Fruit fly (Drosophila melanogaster) whole organism, embryonic: Measurements from ENCODE around the gene CG31886.

ENCODE experiments used
- Aef1 ChIP-seq: fragments of 200-800 bp; sonication (Bioruptor generic); IDR thresholded peaks from 3 replicates; pipeline ENCODE4 v1.3.6; 2022; ENCODE audit warnings: missing biosample characterization, missing genetic modification characterization
- Bgb ChIP-seq: fragments of 200-800 bp; sonication (Bioruptor generic); IDR thresholded peaks from 2 replicates; pipeline ENCODE4 v1.3.6; 2022; ENCODE audit warnings: missing biosample characterization, missing genetic modification characterization; ENCODE audit not compliant: partially characterized antibody
- BtbVII ChIP-seq: fragments of 200-800 bp; sonication (Bioruptor generic); optimal IDR thresholded peaks from 3 replicates; lab custom pipeline; 2017; ENCODE audit warnings: missing biosample characterization, mild to moderate bottlenecking, missing genetic modification characterization
- CG1024 ChIP-seq: fragments of 200-800 bp; sonication (Bioruptor generic); IDR thresholded peaks from 2 replicates; pipeline ENCODE4 v1.3.6; 2022; ENCODE audit warnings: missing biosample characterization, missing genetic modification characterization
- CG10543 ChIP-seq: fragments of 200-800 bp; sonication (Bioruptor generic); optimal IDR thresholded peaks from 3 replicates; lab custom pipeline; 2017; ENCODE audit warnings: missing biosample characterization, mild to moderate bottlenecking, missing genetic modification characterization, moderate library complexity
- CG12659 ChIP-seq: fragments of 200-800 bp; sonication (Bioruptor generic); optimal IDR thresholded peaks from 3 replicates; lab custom pipeline; 2017; ENCODE audit warnings: mild to moderate bottlenecking, missing biosample characterization, missing genetic modification reagents, missing genetic modification characterization
- CG13287 ChIP-seq: fragments of 200-800 bp; sonication (Bioruptor generic); IDR thresholded peaks from 2 replicates; pipeline ENCODE4 v1.3.6; 2022; ENCODE audit warnings: missing biosample characterization, missing genetic modification characterization; ENCODE audit not compliant: partially characterized antibody
- CG14050 ChIP-seq: fragments of 200-800 bp; sonication (Bioruptor generic); IDR thresholded peaks from 3 replicates; pipeline ENCODE4 v1.3.6; 2022; ENCODE audit warnings: missing biosample characterization, missing genetic modification characterization
- CG1647 ChIP-seq: fragments of 200-800 bp; sonication (Bioruptor generic); optimal IDR thresholded peaks from 3 replicates; lab custom pipeline; 2016; ENCODE audit warnings: missing biosample characterization, missing genetic modification characterization
- CG16863 ChIP-seq: fragments of 200-800 bp; sonication (Bioruptor generic); optimal IDR thresholded peaks from 3 replicates; lab custom pipeline; 2016; ENCODE audit warnings: missing biosample characterization, missing genetic modification characterization
- CG2202 ChIP-seq: fragments of 200-800 bp; sonication (Bioruptor generic); optimal IDR thresholded peaks from 2 replicates; lab custom pipeline; 2018; ENCODE audit warnings: missing biosample characterization, mild to moderate bottlenecking, missing genetic modification characterization
- CG2678 ChIP-seq: fragments of 200-800 bp; sonication (Bioruptor generic); optimal IDR thresholded peaks from 3 replicates; lab custom pipeline; 2019; ENCODE audit warnings: missing biosample characterization, mild to moderate bottlenecking, missing genetic modification characterization, moderate library complexity
- CG2889 ChIP-seq: fragments of 200-800 bp; sonication (Bioruptor generic); IDR thresholded peaks from 3 replicates; pipeline ENCODE4 v1.3.6; 2022; ENCODE audit warnings: missing biosample characterization, missing genetic modification characterization
- CG3065 ChIP-seq: fragments of 200-800 bp; sonication (Bioruptor generic); optimal IDR thresholded peaks from 2 replicates; lab custom pipeline; 2016; ENCODE audit warnings: missing biosample characterization, missing genetic modification characterization
- CG31224 ChIP-seq: fragments of 200-800 bp; sonication (Bioruptor generic); IDR thresholded peaks from 2 replicates; pipeline ENCODE4 v1.3.6; 2022; ENCODE audit warnings: missing biosample characterization, missing genetic modification characterization
- CG31441 ChIP-seq: fragments of 200-800 bp; sonication (Bioruptor generic); IDR thresholded peaks from 2 replicates; pipeline ENCODE4 v1.3.6; 2022; ENCODE audit warnings: missing biosample characterization, missing genetic modification characterization
- CG32772 ChIP-seq: fragments of 200-800 bp; sonication (Bioruptor generic); IDR thresholded peaks from 2 replicates; pipeline ENCODE4 v1.3.6; 2022; ENCODE audit warnings: missing biosample characterization, missing genetic modification characterization
- CG3281 ChIP-seq: fragments of 200-800 bp; sonication (Bioruptor generic); optimal IDR thresholded peaks from 3 replicates; lab custom pipeline; 2017; ENCODE audit warnings: missing biosample characterization, mild to moderate bottlenecking, missing genetic modification characterization
- CG5953 ChIP-seq: fragments of 200-800 bp; sonication (Bioruptor generic); IDR thresholded peaks from 2 replicates; pipeline ENCODE4 v1.3.6; 2022; ENCODE audit warnings: missing biosample characterization, missing genetic modification characterization
- CG6175 ChIP-seq: fragments of 200-800 bp; sonication (Bioruptor generic); IDR thresholded peaks from 3 replicates; pipeline ENCODE4 v1.3.6; 2022; ENCODE audit warnings: missing biosample characterization, missing genetic modification characterization
- CG6813 ChIP-seq: fragments of 200-800 bp; sonication (Bioruptor generic); optimal IDR thresholded peaks from 2 replicates; lab custom pipeline; 2017; ENCODE audit warnings: missing biosample characterization, missing genetic modification characterization, mild to moderate bottlenecking, moderate library complexity, missing genetic modification reagents
- CG7745 ChIP-seq: fragments of 200-800 bp; sonication (Bioruptor generic); optimal IDR thresholded peaks from 2 replicates; lab custom pipeline; 2018; ENCODE audit warnings: missing biosample characterization, mild to moderate bottlenecking, missing genetic modification characterization, moderate library complexity
- CG8281 ChIP-seq: fragments of 200-800 bp; sonication (Bioruptor generic); optimal IDR thresholded peaks from 2 replicates; lab custom pipeline; 2018; ENCODE audit warnings: missing biosample characterization, mild to moderate bottlenecking, missing genetic modification characterization, moderate library complexity
- CG9437 ChIP-seq: fragments of 200-800 bp; sonication (Bioruptor generic); optimal IDR thresholded peaks from 2 replicates; lab custom pipeline; 2018; ENCODE audit warnings: missing biosample characterization, mild to moderate bottlenecking, missing genetic modification characterization
- CG9876 ChIP-seq: fragments of 200-800 bp; sonication (Bioruptor generic); optimal IDR thresholded peaks from 2 replicates; lab custom pipeline; 2016; ENCODE audit warnings: missing biosample characterization, missing genetic modification characterization
- Chrac-16 ChIP-seq: fragments of 200-800 bp; sonication (Bioruptor generic); optimal IDR thresholded peaks from 3 replicates; lab custom pipeline; 2016; ENCODE audit warnings: missing biosample characterization, missing genetic modification characterization
- CkIIα-i1 ChIP-seq: fragments of 200-800 bp; sonication (Bioruptor generic); IDR thresholded peaks from 2 replicates; pipeline ENCODE4 v1.3.6; 2022; ENCODE audit warnings: missing biosample characterization, missing genetic modification characterization
- D ChIP-seq, 2 experiments: fragments of 200-800 bp in 1 of 2; fragments of >200 bp in 1 of 2; sonication (Bioruptor generic) in 1 of 2; optimal IDR thresholded peaks; 2 replicates in 1 of 2; 3 replicates in 1 of 2; lab custom pipeline; 2017; ENCODE audit warnings: mild to moderate bottlenecking in 1 of 2, missing biosample characterization in 1 of 2, missing genetic modification characterization in 1 of 2, missing genetic modification reagents in 1 of 2
- ERR ChIP-seq: fragments of 200-800 bp; sonication (Bioruptor generic); optimal IDR thresholded peaks from 2 replicates; lab custom pipeline; 2016; ENCODE audit warnings: missing biosample characterization, missing genetic modification characterization
- HLH4C ChIP-seq: fragments of 200-800 bp; sonication (Bioruptor generic); IDR thresholded peaks from 3 replicates; pipeline ENCODE4 v1.3.6; 2022; ENCODE audit warnings: missing biosample characterization, missing genetic modification characterization; ENCODE audit not compliant: partially characterized antibody
- Hmr ChIP-seq: fragments of 200-800 bp; sonication (Bioruptor generic); optimal IDR thresholded peaks from 3 replicates; lab custom pipeline; 2017; ENCODE audit warnings: mild to moderate bottlenecking, missing biosample characterization, missing genetic modification reagents, missing genetic modification characterization
- NFAT ChIP-seq: fragments of 200-800 bp; sonication (Bioruptor generic); IDR thresholded peaks from 2 replicates; pipeline ENCODE4 v1.3.6; 2022; ENCODE audit warnings: missing biosample characterization, missing genetic modification characterization
- Nf-YB ChIP-seq: fragments of 200-800 bp; sonication (Bioruptor generic); optimal IDR thresholded peaks from 3 replicates; lab custom pipeline; 2019; ENCODE audit warnings: missing biosample characterization, mild to moderate bottlenecking, missing genetic modification characterization, moderate library complexity
- Rfx ChIP-seq: fragments of 200-800 bp; sonication (Bioruptor generic); IDR thresholded peaks from 2 replicates; pipeline ENCODE4 v1.3.6; 2022; ENCODE audit warnings: missing biosample characterization, missing genetic modification characterization
- Sox100B ChIP-seq: fragments of 200-800 bp; sonication (Bioruptor generic); optimal IDR thresholded peaks from 3 replicates; lab custom pipeline; 2018; ENCODE audit warnings: missing biosample characterization, mild to moderate bottlenecking, missing genetic modification characterization
- Stat92E ChIP-seq, 3 experiments: fragments of >200 bp in 2 of 3; fragments of 200-800 bp in 1 of 3; sonication (Bioruptor generic) in 1 of 3; optimal IDR thresholded peaks; 2 replicates each; lab custom pipeline; 2017 to 2019; ENCODE audit warnings: missing biosample characterization in 3 of 3, missing genetic modification characterization in 3 of 3, mild to moderate bottlenecking in 1 of 3, moderate library complexity in 1 of 3
- br ChIP-seq: fragments of >200 bp; optimal IDR thresholded peaks from 2 replicates; lab custom pipeline; 2017
- bsh ChIP-seq, 2 experiments: fragments of 200-800 bp; sonication (Bioruptor generic); optimal IDR thresholded peaks; 2 replicates each; lab custom pipeline; 2017 to 2018; ENCODE audit warnings: mild to moderate bottlenecking in 2 of 2, missing biosample characterization in 2 of 2, missing genetic modification characterization in 2 of 2, moderate library complexity in 1 of 2
- fd3F ChIP-seq: fragments of 200-800 bp; sonication (Bioruptor generic); optimal IDR thresholded peaks from 2 replicates; lab custom pipeline; 2018; ENCODE audit warnings: missing biosample characterization, mild to moderate bottlenecking, missing genetic modification characterization, moderate library complexity
- gro ChIP-seq: fragments of 200-800 bp; sonication (Bioruptor generic); optimal IDR thresholded peaks from 2 replicates; lab custom pipeline; 2016; ENCODE audit warnings: missing biosample characterization, missing genetic modification characterization
- prd ChIP-seq, 3 experiments: fragments of >200 bp in 2 of 3; fragments of 200-800 bp in 1 of 3; sonication (Bioruptor generic) in 1 of 3; optimal IDR thresholded peaks in 2 of 3; IDR thresholded peaks in 1 of 3; 2 replicates in 2 of 3; 3 replicates in 1 of 3; pipeline versions ENCODE4 v1.3.6 to Lab custom; 2017 to 2022; ENCODE audit warnings: missing biosample characterization in 1 of 3, missing genetic modification characterization in 1 of 3
- ro ChIP-seq: fragments of 200-800 bp; sonication (Bioruptor generic); IDR thresholded peaks from 2 replicates; pipeline ENCODE4 v1.3.6; 2022; ENCODE audit warnings: missing biosample characterization, missing genetic modification characterization
- sc ChIP-seq, 3 experiments: fragments of >200 bp in 2 of 3; fragments of 200-800 bp in 1 of 3; sonication (Bioruptor generic) in 1 of 3; optimal IDR thresholded peaks; 2 replicates in 2 of 3; 3 replicates in 1 of 3; lab custom pipeline; 2017; ENCODE audit warnings: mild to moderate bottlenecking in 1 of 3, missing biosample characterization in 1 of 3, missing genetic modification characterization in 1 of 3, missing genetic modification reagents in 1 of 3
- slp2 ChIP-seq: fragments of 200-800 bp; sonication (Bioruptor generic); optimal IDR thresholded peaks from 2 replicates; lab custom pipeline; 2016; ENCODE audit warnings: missing biosample characterization, missing genetic modification characterization
- ttk ChIP-seq: fragments of 200-800 bp; sonication (Bioruptor generic); IDR thresholded peaks from 2 replicates; pipeline ENCODE4 v2.1.2; 2022; ENCODE audit warnings: missing biosample characterization, missing genetic modification characterization
- unpg ChIP-seq: fragments of 200-800 bp; sonication (Bioruptor generic); optimal IDR thresholded peaks from 3 replicates; lab custom pipeline; 2018; ENCODE audit warnings: missing biosample characterization, mild to moderate bottlenecking, missing genetic modification characterization, moderate library complexity
- wor ChIP-seq: fragments of 200-800 bp; sonication (Bioruptor generic); IDR thresholded peaks from 2 replicates; pipeline ENCODE4 v1.3.6; 2022; ENCODE audit warnings: missing biosample characterization, missing genetic modification characterization

Gene CG31886

DNA sequence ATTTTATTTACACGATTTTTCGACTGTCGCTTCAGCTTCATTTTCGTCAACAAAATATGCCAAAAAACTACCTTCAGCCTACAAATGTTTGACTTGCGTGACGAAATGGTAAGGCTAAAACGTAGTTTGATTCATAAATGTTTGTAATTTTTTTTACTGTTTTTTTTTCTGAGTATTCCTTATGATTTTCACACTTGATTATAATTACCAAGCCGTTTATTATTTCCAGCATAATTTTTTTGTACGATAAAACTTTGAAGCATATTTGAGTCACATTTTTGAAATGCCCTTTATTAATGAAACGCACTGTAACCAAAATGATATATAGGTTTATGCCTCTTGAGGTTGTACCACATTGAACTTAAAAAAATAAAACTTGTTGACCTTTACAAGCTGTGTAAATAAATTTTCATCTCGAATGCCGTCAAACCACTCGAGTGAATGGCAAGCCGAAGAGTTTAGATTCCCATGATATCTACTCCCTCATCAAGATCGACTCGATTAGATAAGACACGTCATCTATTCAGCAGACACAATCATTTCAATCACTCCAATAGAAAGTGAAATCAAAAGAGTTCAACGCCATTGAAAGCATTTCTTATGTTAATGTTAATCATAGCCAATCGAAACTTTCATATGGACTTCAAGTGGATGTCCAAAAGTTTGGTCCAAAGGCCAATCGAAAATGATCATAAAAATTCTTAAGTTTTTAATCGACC lies 23.9 kb upstream of the CG31886 start (continued):
- TF ChIP-seq slp2 (GFP tag; lab: Kevin White, UChicago) (peak; percentile 29), Rfx (GFP tag; lab: Robert Waterston, UW) (peak; percentile 76), CG12659 (GFP tag; lab: Kevin White, UChicago) (peak; percentile 44), CG6175 (no peak), ERR (GFP tag; lab: Kevin White, UChicago) (no peak), CG6813 (peak; percentile 38), CG16863 (peak; percentile 27), CG31224 (GFP tag; lab: Robert Waterston, UW) (no peak), Stat92E (GFP tag; optimal IDR thresholded peaks at IDR 0.05; lab: Kevin White, UChicago) (no peak), fd3F (peak; percentile 45), CG7745 (tag; lab: Kevin White, UChicago) (no peak), Nf-YB (GFP tag; lab: Kevin White, UChicago) (peak; percentile 11), CG2678 (tag; lab: Kevin White, UChicago) (peak; percentile 78), br (lab: Kevin White, UChicago) (no peak), ttk (peak; percentile 33; the same call in 1 of the 2 replicates), CG14050 (peak; percentile 25; the same call in 1 of the 3 replicates), prd (optimal IDR thresholded peaks at IDR 0.05; lab: Kevin White, UChicago) (no peak), prd (GFP tag; IDR thresholded peaks at IDR 0.05; lab: Robert Waterston, UW) (no peak; the same call in 2 of the 3 replicates), CG13287 (GFP tag; lab: Robert Waterston, UW) (no peak), bsh (GFP tag; optimal IDR thresholded peaks at IDR 0.05; lab: Kevin White, UChicago) (peak in 1 of 2 experiments; percentile 23), BtbVII (GFP tag; lab: Kevin White, UChicago) (peak; percentile 40), CG10543 (GFP tag; lab: Kevin White, UChicago) (peak; percentile 2), Sox100B (GFP tag; lab: Kevin White, UChicago) (peak; percentile 53), Aef1 (GFP tag; lab: Robert Waterston, UW) (no peak; the same call in 2 of the 3 replicates), D (optimal IDR thresholded peaks at IDR 0.05; lab: Kevin White, UChicago) (no peak), D (GFP tag; optimal IDR thresholded peaks at IDR 0.05; lab: Kevin White, UChicago) (no peak), Hmr (GFP tag; lab: Kevin White, UChicago) (peak; percentile 49), wor (GFP tag; lab: Robert Waterston, UW) (no peak), CG1647 (GFP tag; lab: Kevin White, UChicago) (no peak), CG32772 (GFP tag; lab: Robert Waterston, UW) (no peak), ro (no peak), CG2202 (tag; lab: Kevin White, UChicago) (no peak), CG5953 (GFP tag; lab: Robert Waterston, UW) (no peak), CG9437 (GFP tag; lab: Kevin White, UChicago) (peak; percentile 7), Chrac-16 (GFP tag; lab: Kevin White, UChicago) (peak; percentile 27), Bgb (GFP tag; lab: Robert Waterston, UW) (no peak), NFAT (GFP tag; lab: Robert Waterston, UW) (peak; percentile 28; the same call in 1 of the 2 replicates), unpg (GFP tag; lab: Kevin White, UChicago) (peak; percentile 69), CG3065 (no peak), gro (GFP tag; lab: Kevin White, UChicago) (peak; percentile 62), CG31441 (GFP tag; lab: Robert Waterston, UW) (peak; percentile 58; the same call in 1 of the 2 replicates), CkIIα-i1 (GFP tag; lab: Robert Waterston, UW) (no peak), CG1024 (no peak), CG3281 (GFP tag; lab: Kevin White, UChicago) (peak; percentile 23), CG9876 (GFP tag; lab: Kevin White, UChicago) (no peak), sc (optimal IDR thresholded peaks at IDR 0.05; lab: Kevin White, UChicago) (no peak), sc (GFP tag; optimal IDR thresholded peaks at IDR 0.05; lab: Kevin White, UChicago) (no peak), HLH4C (GFP tag; lab: Robert Waterston, UW) (no peak), CG8281 (peak; percentile 44), CG2889 (GFP tag; lab: Robert Waterston, UW) (no peak)
